Fruit fly (Drosophila melanogaster) whole organism, embryonic: Measurements from ENCODE around the gene Met75Cb.

Source experiments
- Antp ChIP-seq: fragments of 200-800 bp; sonication (Bioruptor generic); optimal IDR thresholded peaks from 3 replicates; lab custom pipeline; 2016; ENCODE audit warnings: missing biosample characterization, missing genetic modification characterization
- Atf3 ChIP-seq: fragments of 200-800 bp; sonication (Bioruptor generic); optimal IDR thresholded peaks from 3 replicates; lab custom pipeline; 2016; ENCODE audit warnings: missing biosample characterization, missing genetic modification characterization
- B-H1 ChIP-seq: fragments of 200-800 bp; sonication (Bioruptor generic); IDR thresholded peaks from 3 replicates; pipeline ENCODE4 v1.3.6; 2022; ENCODE audit warnings: missing biosample characterization, missing genetic modification characterization
- Bdp1 ChIP-seq: fragments of 200-800 bp; sonication (Bioruptor generic); optimal IDR thresholded peaks from 3 replicates; lab custom pipeline; 2016; ENCODE audit warnings: missing biosample characterization, missing genetic modification characterization
- CG14441 ChIP-seq: fragments of 200-800 bp; sonication (Bioruptor generic); IDR thresholded peaks from 2 replicates; pipeline ENCODE4 v1.3.6; 2022; ENCODE audit warnings: missing biosample characterization, missing genetic modification characterization
- CG14965 ChIP-seq: fragments of 200-800 bp; sonication (Bioruptor generic); optimal IDR thresholded peaks from 2 replicates; lab custom pipeline; 2016; ENCODE audit warnings: missing biosample characterization, missing genetic modification characterization, borderline replicate concordance
- CG16863 ChIP-seq: fragments of 200-800 bp; sonication (Bioruptor generic); optimal IDR thresholded peaks from 3 replicates; lab custom pipeline; 2016; ENCODE audit warnings: missing biosample characterization, missing genetic modification characterization
- CG17385 ChIP-seq: fragments of 200-800 bp; sonication (Bioruptor generic); optimal IDR thresholded peaks from 3 replicates; lab custom pipeline; 2018; ENCODE audit warnings: missing biosample characterization, mild to moderate bottlenecking, missing genetic modification characterization
- CG17568 ChIP-seq: fragments of 200-800 bp; sonication (Bioruptor generic); optimal IDR thresholded peaks from 2 replicates; lab custom pipeline; 2018; ENCODE audit warnings: missing biosample characterization, mild to moderate bottlenecking, missing genetic modification characterization, moderate library complexity
- CG18619 ChIP-seq: fragments of 200-800 bp; sonication (Bioruptor generic); optimal IDR thresholded peaks from 3 replicates; lab custom pipeline; 2017; ENCODE audit warnings: missing biosample characterization, mild to moderate bottlenecking, missing genetic modification characterization
- CG2199 ChIP-seq: fragments of 200-800 bp; sonication (Bioruptor generic); IDR thresholded peaks from 3 replicates; pipeline ENCODE4 v1.3.6; 2022; ENCODE audit warnings: missing biosample characterization, missing genetic modification characterization
- CG31441 ChIP-seq: fragments of 200-800 bp; sonication (Bioruptor generic); IDR thresholded peaks from 2 replicates; pipeline ENCODE4 v1.3.6; 2022; ENCODE audit warnings: missing biosample characterization, missing genetic modification characterization
- CG3163 ChIP-seq: fragments of 200-800 bp; sonication (Bioruptor generic); optimal IDR thresholded peaks from 3 replicates; lab custom pipeline; 2016; ENCODE audit warnings: missing biosample characterization, missing genetic modification characterization
- CG3838 ChIP-seq: fragments of 200-800 bp; sonication (Bioruptor generic); optimal IDR thresholded peaks from 3 replicates; lab custom pipeline; 2016; ENCODE audit warnings: missing biosample characterization, missing genetic modification characterization
- CG6683 ChIP-seq: fragments of 200-800 bp; sonication (Bioruptor generic); optimal IDR thresholded peaks from 2 replicates; lab custom pipeline; 2017; ENCODE audit warnings: missing biosample characterization, mild to moderate bottlenecking, missing genetic modification characterization, missing genetic modification reagents
- CG6689 ChIP-seq: fragments of 200-800 bp; sonication (Bioruptor generic); IDR thresholded peaks from 2 replicates; pipeline ENCODE4 v1.3.6; 2022; ENCODE audit warnings: missing biosample characterization, missing genetic modification characterization
- CG7357 ChIP-seq: fragments of 200-800 bp; sonication (Bioruptor generic); IDR thresholded peaks from 3 replicates; pipeline ENCODE4 v1.3.6; 2022; ENCODE audit warnings: missing biosample characterization, missing genetic modification characterization
- CG7987 ChIP-seq: fragments of 200-800 bp; sonication (Bioruptor generic); optimal IDR thresholded peaks from 2 replicates; lab custom pipeline; 2018; ENCODE audit warnings: missing biosample characterization, mild to moderate bottlenecking, missing genetic modification characterization, moderate library complexity
- CG9215 ChIP-seq: fragments of 200-800 bp; sonication (Bioruptor generic); IDR thresholded peaks from 2 replicates; pipeline ENCODE4 v1.3.6; 2022; ENCODE audit warnings: missing biosample characterization, missing genetic modification characterization
- D ChIP-seq, 2 experiments: fragments of 200-800 bp in 1 of 2; fragments of >200 bp in 1 of 2; sonication (Bioruptor generic) in 1 of 2; optimal IDR thresholded peaks; 2 replicates in 1 of 2; 3 replicates in 1 of 2; lab custom pipeline; 2017; ENCODE audit warnings: mild to moderate bottlenecking in 1 of 2, missing biosample characterization in 1 of 2, missing genetic modification characterization in 1 of 2, missing genetic modification reagents in 1 of 2
- Drgx ChIP-seq: fragments of 200-800 bp; sonication (Bioruptor generic); IDR thresholded peaks from 2 replicates; pipeline ENCODE4 v1.3.6; 2022; ENCODE audit warnings: missing biosample characterization, missing genetic modification characterization
- ERR ChIP-seq: fragments of 200-800 bp; sonication (Bioruptor generic); optimal IDR thresholded peaks from 2 replicates; lab custom pipeline; 2016; ENCODE audit warnings: missing biosample characterization, missing genetic modification characterization
- Hand ChIP-seq: fragments of 200-800 bp; sonication (Bioruptor generic); optimal IDR thresholded peaks from 2 replicates; lab custom pipeline; 2017; ENCODE audit warnings: mild to moderate bottlenecking, missing biosample characterization, missing genetic modification reagents, missing genetic modification characterization
- Hr39 ChIP-seq: fragments of >200 bp; optimal IDR thresholded peaks from 2 replicates; lab custom pipeline; 2017
- Jarid2 ChIP-seq: fragments of 200-800 bp; sonication (Bioruptor generic); optimal IDR thresholded peaks from 3 replicates; lab custom pipeline; 2017; ENCODE audit warnings: mild to moderate bottlenecking, missing biosample characterization, missing genetic modification reagents, missing genetic modification characterization
- MBD-R2 ChIP-seq: fragments of 200-800 bp; sonication (Bioruptor generic); IDR thresholded peaks from 2 replicates; pipeline ENCODE4 v1.3.6; 2022; ENCODE audit warnings: missing biosample characterization, missing genetic modification characterization
- MTF-1 ChIP-seq: fragments of 200-800 bp; sonication (Bioruptor generic); optimal IDR thresholded peaks from 2 replicates; lab custom pipeline; 2018; ENCODE audit warnings: missing biosample characterization, mild to moderate bottlenecking, missing genetic modification characterization, borderline replicate concordance
- Pdp1 ChIP-seq, 2 experiments: fragments of 200-800 bp; sonication (Bioruptor generic); optimal IDR thresholded peaks; 3 replicates each; lab custom pipeline; 2016; ENCODE audit warnings: missing biosample characterization in 2 of 2, missing genetic modification characterization in 2 of 2, mild to moderate bottlenecking in 1 of 2, moderate library complexity in 1 of 2
- Side ChIP-seq: fragments of 200-800 bp; sonication (Bioruptor generic); optimal IDR thresholded peaks from 2 replicates; lab custom pipeline; 2016; ENCODE audit warnings: missing biosample characterization, missing genetic modification characterization
- Sox100B ChIP-seq: fragments of 200-800 bp; sonication (Bioruptor generic); optimal IDR thresholded peaks from 3 replicates; lab custom pipeline; 2018; ENCODE audit warnings: missing biosample characterization, mild to moderate bottlenecking, missing genetic modification characterization
- ara ChIP-seq: fragments of 200-800 bp; sonication (Bioruptor generic); IDR thresholded peaks from 2 replicates; pipeline ENCODE4 v1.3.6; 2022; ENCODE audit warnings: missing biosample characterization, missing genetic modification characterization
- br ChIP-seq: fragments of >200 bp; optimal IDR thresholded peaks from 2 replicates; lab custom pipeline; 2017
- btn ChIP-seq: fragments of 200-800 bp; sonication (Bioruptor generic); optimal IDR thresholded peaks from 2 replicates; lab custom pipeline; 2016; ENCODE audit warnings: missing biosample characterization, missing genetic modification characterization
- cato ChIP-seq: fragments of 200-800 bp; sonication (Bioruptor generic); optimal IDR thresholded peaks from 2 replicates; lab custom pipeline; 2016; ENCODE audit warnings: missing biosample characterization, missing genetic modification characterization, borderline replicate concordance
- ems ChIP-seq: fragments of 200-800 bp; sonication (Bioruptor generic); optimal IDR thresholded peaks from 3 replicates; lab custom pipeline; 2016; ENCODE audit warnings: missing biosample characterization, missing genetic modification characterization
- en ChIP-seq: fragments of 200-800 bp; sonication (Bioruptor generic); optimal IDR thresholded peaks from 2 replicates; lab custom pipeline; 2016; ENCODE audit warnings: missing biosample characterization, missing genetic modification characterization
- fd3F ChIP-seq: fragments of 200-800 bp; sonication (Bioruptor generic); optimal IDR thresholded peaks from 2 replicates; lab custom pipeline; 2018; ENCODE audit warnings: missing biosample characterization, mild to moderate bottlenecking, missing genetic modification characterization, moderate library complexity
- fd96Cb ChIP-seq: fragments of 200-800 bp; sonication (Bioruptor generic); optimal IDR thresholded peaks from 2 replicates; lab custom pipeline; 2018; ENCODE audit warnings: missing biosample characterization, mild to moderate bottlenecking, missing genetic modification characterization, moderate library complexity
- ftz-f1 ChIP-seq: fragments of 200-800 bp; sonication (Bioruptor generic); optimal IDR thresholded peaks from 2 replicates; lab custom pipeline; 2016; ENCODE audit warnings: missing biosample characterization, missing genetic modification characterization
- gce ChIP-seq: fragments of 200-800 bp; sonication (Bioruptor generic); IDR thresholded peaks from 3 replicates; pipeline ENCODE4 v1.3.6; 2022; ENCODE audit warnings: missing biosample characterization, missing genetic modification characterization
- gt ChIP-seq: fragments of 200-800 bp; sonication (Bioruptor generic); IDR thresholded peaks from 2 replicates; pipeline ENCODE4 v1.3.6; 2022; ENCODE audit warnings: missing biosample characterization, missing genetic modification characterization
- hbn ChIP-seq: fragments of 200-800 bp; sonication (Bioruptor generic); IDR thresholded peaks from 2 replicates; pipeline ENCODE4 v1.3.6; 2022; ENCODE audit warnings: missing biosample characterization, missing genetic modification characterization; ENCODE audit not compliant: partially characterized antibody
- her ChIP-seq: fragments of 200-800 bp; sonication (Bioruptor generic); optimal IDR thresholded peaks from 2 replicates; lab custom pipeline; 2016; ENCODE audit warnings: missing biosample characterization, missing genetic modification characterization
- kni ChIP-seq: fragments of 200-800 bp; sonication (Bioruptor generic); optimal IDR thresholded peaks from 3 replicates; lab custom pipeline; 2017; ENCODE audit warnings: mild to moderate bottlenecking, missing biosample characterization, missing genetic modification reagents, missing genetic modification characterization
- lmd ChIP-seq: fragments of 200-800 bp; sonication (Bioruptor generic); IDR thresholded peaks from 2 replicates; pipeline ENCODE4 v1.3.6; 2022; ENCODE audit warnings: missing biosample characterization, missing genetic modification characterization
- onecut ChIP-seq: fragments of 200-800 bp; sonication (Bioruptor generic); IDR thresholded peaks from 2 replicates; pipeline ENCODE4 v1.3.6; 2022; ENCODE audit warnings: missing biosample characterization, missing genetic modification characterization
- pum ChIP-seq: fragments of 200-800 bp; sonication (Bioruptor generic); optimal IDR thresholded peaks from 2 replicates; lab custom pipeline; 2016; ENCODE audit warnings: missing biosample characterization, missing genetic modification characterization
- sens ChIP-seq: fragments of 200-800 bp; sonication (Bioruptor generic); peaks from one replicate; lab custom pipeline; 2016; ENCODE audit warnings: missing biosample characterization, missing genetic modification characterization
- slbo ChIP-seq: fragments of 200-800 bp; sonication (Bioruptor generic); IDR thresholded peaks from 2 replicates; pipeline ENCODE4 v1.3.6; 2022; ENCODE audit warnings: missing biosample characterization, missing genetic modification characterization
- tll ChIP-seq, 2 experiments: fragments of 200-800 bp in 1 of 2; fragments of >200 bp in 1 of 2; sonication (Bioruptor generic) in 1 of 2; optimal IDR thresholded peaks; 2 replicates each; lab custom pipeline; 2017 to 2019; ENCODE audit warnings: missing biosample characterization in 2 of 2, missing genetic modification characterization in 2 of 2, mild to moderate bottlenecking in 1 of 2, moderate library complexity in 1 of 2
- trem ChIP-seq: fragments of 200-800 bp; optimal IDR thresholded peaks from 3 replicates; lab custom pipeline; 2019; ENCODE audit warnings: missing biosample characterization, mild to moderate bottlenecking, missing genetic modification characterization, moderate library complexity

Gene Met75Cb

DNA sequence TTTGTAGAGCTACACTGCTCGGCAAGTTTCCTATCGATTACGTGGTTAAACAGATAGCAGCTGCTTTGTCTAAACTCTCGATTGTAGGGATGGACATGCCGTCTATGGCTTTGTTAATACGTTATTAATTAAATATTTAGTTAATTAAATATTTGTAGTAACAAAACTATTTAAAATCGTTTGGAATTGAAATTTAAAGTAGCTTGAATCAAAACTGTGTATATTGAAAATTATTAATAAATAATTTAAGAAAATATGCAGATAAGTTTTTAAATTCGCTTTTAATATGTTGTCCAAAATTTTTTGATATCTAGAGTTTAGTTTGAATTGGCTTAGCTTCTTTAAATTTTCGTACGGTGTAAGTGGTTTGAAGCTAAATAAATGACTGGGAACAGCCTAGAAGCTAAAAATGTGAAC lies 8.4 kb downstream of the Met75Cb start, which contains the start of gene CG32196 (continued):
- TF ChIP-seq gce (GFP tag; lab: Robert Waterston, UW), result no peak
- no peak for TF ChIP-seq CG6683 (GFP tag; lab: Kevin White, UChicago)
- TF ChIP-seq onecut (GFP tag; lab: Robert Waterston, UW), result peak; percentile 78
- TF ChIP-seq btn (GFP tag; lab: Kevin White, UChicago), result no peak
- peak; percentile 6 for TF ChIP-seq Antp
- TF ChIP-seq ftz-f1, result no peak
- peak; percentile 88 for TF ChIP-seq lmd (GFP tag; lab: Robert Waterston, UW)
- peak; percentile 41 for TF ChIP-seq kni
- no peak for TF ChIP-seq CG16863 (GFP tag; lab: Kevin White, UChicago)
- TF ChIP-seq Pdp1 (GFP tag; optimal IDR thresholded peaks at IDR 0.05; lab: Kevin White, UChicago), result peak; percentile 4 to 39
- peak; percentile 85 for TF ChIP-seq sens (GFP tag; lab: Kevin White, UChicago)
- no peak for TF ChIP-seq her (GFP tag; lab: Kevin White, UChicago)
- peak; percentile 57 for TF ChIP-seq cato (GFP tag; lab: Kevin White, UChicago)
- TF ChIP-seq CG14441, result peak; percentile 79
- peak; percentile 92 for TF ChIP-seq slbo (GFP tag; lab: Robert Waterston, UW)
- TF ChIP-seq CG3838 (GFP tag; lab: Kevin White, UChicago), result no peak
- TF ChIP-seq pum (GFP tag; lab: Kevin White, UChicago), result peak; percentile 20
- TF ChIP-seq CG7357, result no peak; the same call in 1 of the 3 replicates
- peak; percentile 85 for TF ChIP-seq fd3F
- TF ChIP-seq gt (GFP tag; lab: Robert Waterston, UW), result peak; percentile 62; the same call in 1 of the 2 replicates
- TF ChIP-seq trem (tag; lab: Kevin White, UChicago), result peak; percentile 81
- peak; percentile 65 for TF ChIP-seq Jarid2 (GFP tag; lab: Kevin White, UChicago)
- peak; percentile 48 for TF ChIP-seq Hand (GFP tag; lab: Kevin White, UChicago)
- TF ChIP-seq CG3163, result no peak
- no peak for TF ChIP-seq tll (GFP tag; optimal IDR thresholded peaks at IDR 0.05; lab: Kevin White, UChicago)
- TF ChIP-seq CG14965 (GFP tag; lab: Kevin White, UChicago), result no peak
- no peak for TF ChIP-seq ERR
- no peak for TF ChIP-seq Hr39
- no peak for TF ChIP-seq hbn (GFP tag; lab: Robert Waterston, UW)
- TF ChIP-seq ems (GFP tag; lab: Kevin White, UChicago), result no peak
- no peak for TF ChIP-seq Bdp1 (GFP tag; lab: Kevin White, UChicago)
- TF ChIP-seq Sox100B (GFP tag; lab: Kevin White, UChicago), result peak; percentile 90
- TF ChIP-seq Drgx (GFP tag; lab: Robert Waterston, UW), result no peak
- peak; percentile 68; the same call in 1 of the 2 replicates for TF ChIP-seq ara
- TF ChIP-seq CG7987 (GFP tag; lab: Kevin White, UChicago), result peak; percentile 49
- TF ChIP-seq CG9215 (GFP tag; lab: Robert Waterston, UW), result peak; percentile 78
- TF ChIP-seq CG31441, result peak; percentile 90
- TF ChIP-seq CG17568 (GFP tag; lab: Kevin White, UChicago), result peak; percentile 77
- peak; percentile 43 for TF ChIP-seq MBD-R2
- TF ChIP-seq CG18619 (GFP tag; lab: Kevin White, UChicago), result peak; percentile 74
- TF ChIP-seq Atf3 (GFP tag; lab: Kevin White, UChicago), result no peak
- TF ChIP-seq CG17385 (GFP tag; lab: Kevin White, UChicago), result peak; percentile 79
- TF ChIP-seq br (lab: Kevin White, UChicago), result no peak
- no peak for TF ChIP-seq Side
- TF ChIP-seq CG6689, result peak; percentile 88
- TF ChIP-seq en (GFP tag; lab: Kevin White, UChicago), result no peak
- TF ChIP-seq B-H1 (GFP tag; lab: Robert Waterston, UW), result peak; percentile 77
- TF ChIP-seq MTF-1 (GFP tag; lab: Kevin White, UChicago), result no peak
- TF ChIP-seq D (optimal IDR thresholded peaks at IDR 0.05; lab: Kevin White, UChicago), result no peak
- peak; percentile 78 for TF ChIP-seq D (GFP tag; optimal IDR thresholded peaks at IDR 0.05; lab: Kevin White, UChicago)
- peak; percentile 89 for TF ChIP-seq fd96Cb (tag; lab: Kevin White, UChicago)
- TF ChIP-seq CG2199 (GFP tag; lab: Robert Waterston, UW), result peak; percentile 83; the same call in 2 of the 3 replicates
